Fruit fly (Drosophila melanogaster) whole organism, embryonic: Measurements from ENCODE around the gene CG1840.

Experiments used
- ATbp ChIP-seq: fragments of 200-800 bp; sonication (Bioruptor generic); optimal IDR thresholded peaks from 2 replicates; lab custom pipeline; 2017; ENCODE audit warnings: missing biosample characterization, mild to moderate bottlenecking, missing genetic modification characterization, missing genetic modification reagents
- B-H1 ChIP-seq: fragments of 200-800 bp; sonication (Bioruptor generic); IDR thresholded peaks from 3 replicates; pipeline ENCODE4 v1.3.6; 2022; ENCODE audit warnings: missing biosample characterization, missing genetic modification characterization
- Blimp-1 ChIP-seq: fragments of 200-800 bp; sonication (Bioruptor generic); optimal IDR thresholded peaks from 3 replicates; lab custom pipeline; 2018; ENCODE audit warnings: missing biosample characterization, missing genetic modification characterization, mild to moderate bottlenecking, moderate library complexity, missing genetic modification reagents
- CG10274 ChIP-seq: fragments of 200-800 bp; sonication (Bioruptor generic); optimal IDR thresholded peaks from 3 replicates; lab custom pipeline; 2017; ENCODE audit warnings: missing biosample characterization, mild to moderate bottlenecking, missing genetic modification characterization
- CG10543 ChIP-seq: fragments of 200-800 bp; sonication (Bioruptor generic); optimal IDR thresholded peaks from 3 replicates; lab custom pipeline; 2017; ENCODE audit warnings: missing biosample characterization, mild to moderate bottlenecking, missing genetic modification characterization, moderate library complexity
- CG11093 ChIP-seq: fragments of 200-800 bp; sonication (Bioruptor generic); IDR thresholded peaks from 3 replicates; pipeline ENCODE4 v1.3.6; 2022; ENCODE audit warnings: missing biosample characterization, missing genetic modification characterization
- CG12659 ChIP-seq: fragments of 200-800 bp; sonication (Bioruptor generic); optimal IDR thresholded peaks from 3 replicates; lab custom pipeline; 2017; ENCODE audit warnings: mild to moderate bottlenecking, missing biosample characterization, missing genetic modification reagents, missing genetic modification characterization
- CG12744 ChIP-seq: fragments of 200-800 bp; sonication (Bioruptor generic); optimal IDR thresholded peaks from 2 replicates; lab custom pipeline; 2016; ENCODE audit warnings: missing biosample characterization, missing genetic modification characterization
- CG13624 ChIP-seq: fragments of 200-800 bp; sonication (Bioruptor generic); optimal IDR thresholded peaks from 2 replicates; lab custom pipeline; 2016; ENCODE audit warnings: missing biosample characterization, missing genetic modification characterization
- CG14441 ChIP-seq: fragments of 200-800 bp; sonication (Bioruptor generic); IDR thresholded peaks from 2 replicates; pipeline ENCODE4 v1.3.6; 2022; ENCODE audit warnings: missing biosample characterization, missing genetic modification characterization
- CG14965 ChIP-seq: fragments of 200-800 bp; sonication (Bioruptor generic); optimal IDR thresholded peaks from 2 replicates; lab custom pipeline; 2016; ENCODE audit warnings: missing biosample characterization, missing genetic modification characterization, borderline replicate concordance
- CG15011 ChIP-seq: fragments of 200-800 bp; sonication (Bioruptor generic); optimal IDR thresholded peaks from 3 replicates; lab custom pipeline; 2018; ENCODE audit warnings: missing biosample characterization, mild to moderate bottlenecking, missing genetic modification characterization
- CG15269 ChIP-seq: fragments of 200-800 bp; sonication (Bioruptor generic); optimal IDR thresholded peaks from 2 replicates; lab custom pipeline; 2018; ENCODE audit warnings: missing biosample characterization, mild to moderate bottlenecking, missing genetic modification characterization, moderate library complexity
- CG1529 ChIP-seq: fragments of 200-800 bp; sonication (Bioruptor generic); optimal IDR thresholded peaks from 3 replicates; lab custom pipeline; 2018; ENCODE audit warnings: missing biosample characterization, missing genetic modification characterization
- CG15514 ChIP-seq: fragments of 200-800 bp; sonication (Bioruptor generic); optimal IDR thresholded peaks from 3 replicates; lab custom pipeline; 2017; ENCODE audit warnings: missing biosample characterization, missing genetic modification characterization, mild to moderate bottlenecking, moderate library complexity, missing genetic modification reagents
- CG16779 ChIP-seq: fragments of 200-800 bp; sonication (Bioruptor generic); IDR thresholded peaks from 2 replicates; pipeline ENCODE4 v1.3.6; 2022; ENCODE audit warnings: missing biosample characterization, missing genetic modification characterization
- CG4404 ChIP-seq: fragments of 200-800 bp; sonication (Bioruptor generic); IDR thresholded peaks from 2 replicates; pipeline ENCODE4 v1.3.6; 2022; ENCODE audit warnings: missing biosample characterization, missing genetic modification characterization
- CG7372 ChIP-seq: fragments of 200-800 bp; sonication (Bioruptor generic); IDR thresholded peaks from 2 replicates; pipeline ENCODE4 v1.3.6; 2022; ENCODE audit warnings: missing biosample characterization, missing genetic modification characterization
- CG7963 ChIP-seq: fragments of 200-800 bp; sonication (Bioruptor generic); IDR thresholded peaks from 3 replicates; pipeline ENCODE4 v1.3.6; 2022; ENCODE audit warnings: missing biosample characterization, missing genetic modification characterization; ENCODE audit not compliant: partially characterized antibody
- CG9876 ChIP-seq: fragments of 200-800 bp; sonication (Bioruptor generic); optimal IDR thresholded peaks from 2 replicates; lab custom pipeline; 2016; ENCODE audit warnings: missing biosample characterization, missing genetic modification characterization
- D ChIP-seq, 2 experiments: fragments of 200-800 bp in 1 of 2; fragments of >200 bp in 1 of 2; sonication (Bioruptor generic) in 1 of 2; optimal IDR thresholded peaks; 2 replicates in 1 of 2; 3 replicates in 1 of 2; lab custom pipeline; 2017; ENCODE audit warnings: mild to moderate bottlenecking in 1 of 2, missing biosample characterization in 1 of 2, missing genetic modification characterization in 1 of 2, missing genetic modification reagents in 1 of 2
- Dref ChIP-seq: fragments of 200-800 bp; sonication (Bioruptor generic); IDR thresholded peaks from 2 replicates; pipeline ENCODE4 v1.3.6; 2022; ENCODE audit warnings: missing biosample characterization, missing genetic modification characterization
- Ets65A ChIP-seq: fragments of 200-800 bp; sonication (Bioruptor generic); peaks from one replicate; lab custom pipeline; 2016; ENCODE audit warnings: missing biosample characterization, missing genetic modification characterization
- HHEX ChIP-seq: fragments of 200-800 bp; sonication (Bioruptor generic); optimal IDR thresholded peaks from 3 replicates; lab custom pipeline; 2017; ENCODE audit warnings: missing biosample characterization, mild to moderate bottlenecking, missing genetic modification characterization, missing genetic modification reagents
- Med ChIP-seq: fragments of 200-800 bp; sonication (Bioruptor generic); peaks from one replicate; lab custom pipeline; 2016; ENCODE audit warnings: missing biosample characterization, missing genetic modification characterization, mild to moderate bottlenecking, inconsistent platforms, moderate library complexity
- Mes4 ChIP-seq: fragments of 200-800 bp; sonication (Bioruptor generic); optimal IDR thresholded peaks from 2 replicates; lab custom pipeline; 2016; ENCODE audit warnings: missing biosample characterization, missing genetic modification characterization
- Mrtf ChIP-seq: fragments of 200-800 bp; sonication (Bioruptor generic); IDR thresholded peaks from 3 replicates; pipeline ENCODE4 v1.3.6; 2022; ENCODE audit warnings: missing biosample characterization, missing genetic modification characterization
- Nf-YB ChIP-seq: fragments of 200-800 bp; sonication (Bioruptor generic); optimal IDR thresholded peaks from 3 replicates; lab custom pipeline; 2019; ENCODE audit warnings: missing biosample characterization, mild to moderate bottlenecking, missing genetic modification characterization, moderate library complexity
- Xrp1 ChIP-seq: fragments of 200-800 bp; sonication (Bioruptor generic); IDR thresholded peaks from 2 replicates; pipeline ENCODE4 v1.3.6; 2022; ENCODE audit warnings: missing biosample characterization, missing genetic modification characterization
- az2 ChIP-seq: fragments of 200-800 bp; sonication (Bioruptor generic); optimal IDR thresholded peaks from 3 replicates; lab custom pipeline; 2016; ENCODE audit warnings: missing biosample characterization, missing genetic modification characterization
- bab2 ChIP-seq: fragments of 200-800 bp; sonication (Bioruptor generic); optimal IDR thresholded peaks from 2 replicates; lab custom pipeline; 2016; ENCODE audit warnings: missing biosample characterization, missing genetic modification characterization
- da ChIP-seq: fragments of 200-800 bp; sonication (Bioruptor generic); optimal IDR thresholded peaks from 2 replicates; lab custom pipeline; 2016; ENCODE audit warnings: missing biosample characterization, missing genetic modification characterization
- emc ChIP-seq: fragments of 200-800 bp; sonication (Bioruptor generic); optimal IDR thresholded peaks from 2 replicates; lab custom pipeline; 2016; ENCODE audit warnings: missing biosample characterization, missing genetic modification characterization
- en ChIP-seq: fragments of 200-800 bp; sonication (Bioruptor generic); optimal IDR thresholded peaks from 2 replicates; lab custom pipeline; 2016; ENCODE audit warnings: missing biosample characterization, missing genetic modification characterization
- gem ChIP-seq: fragments of 200-800 bp; sonication (Bioruptor generic); optimal IDR thresholded peaks from 2 replicates; lab custom pipeline; 2019; ENCODE audit warnings: missing biosample characterization, mild to moderate bottlenecking, missing genetic modification characterization, moderate library complexity
- mirr ChIP-seq: fragments of 200-800 bp; sonication (Bioruptor generic); optimal IDR thresholded peaks from 3 replicates; lab custom pipeline; 2018; ENCODE audit warnings: missing biosample characterization, mild to moderate bottlenecking, missing genetic modification characterization
- pan ChIP-seq, 4 experiments: fragments of >200 bp in 3 of 4; fragments of 200-800 bp in 1 of 4; sonication (Bioruptor generic) in 1 of 4; optimal IDR thresholded peaks in 3 of 4; IDR thresholded peaks in 1 of 4; 2 replicates each; pipeline versions ENCODE4 v1.3.6 to Lab custom; 2017 to 2022; ENCODE audit warnings: missing biosample characterization in 2 of 4, missing genetic modification characterization in 2 of 4, mixed read lengths in 1 of 4
- pb ChIP-seq: fragments of 200-800 bp; sonication (Bioruptor generic); optimal IDR thresholded peaks from 3 replicates; lab custom pipeline; 2016; ENCODE audit warnings: missing biosample characterization, missing genetic modification characterization
- pfk ChIP-seq: fragments of 200-800 bp; sonication (Bioruptor generic); optimal IDR thresholded peaks from 2 replicates; lab custom pipeline; 2018; ENCODE audit warnings: missing biosample characterization, mild to moderate bottlenecking, missing genetic modification characterization, moderate library complexity
- pnt ChIP-seq: fragments of 200-800 bp; sonication (Bioruptor generic); optimal IDR thresholded peaks from 3 replicates; lab custom pipeline; 2016; ENCODE audit warnings: missing biosample characterization, missing genetic modification characterization
- repo ChIP-seq: fragments of 200-800 bp; sonication (Bioruptor generic); optimal IDR thresholded peaks from 2 replicates; lab custom pipeline; 2016; ENCODE audit warnings: missing biosample characterization, missing genetic modification characterization
- row ChIP-seq: fragments of 200-800 bp; sonication (Bioruptor generic); IDR thresholded peaks from 3 replicates; pipeline ENCODE4 v1.3.6; 2022; ENCODE audit warnings: missing biosample characterization, missing genetic modification characterization
- so ChIP-seq: fragments of 200-800 bp; sonication (Bioruptor generic); IDR thresholded peaks from 3 replicates; pipeline ENCODE4 v1.3.6; 2022; ENCODE audit warnings: missing biosample characterization, missing genetic modification characterization
- sob ChIP-seq: fragments of 200-800 bp; sonication (Bioruptor generic); IDR thresholded peaks from 2 replicates; pipeline ENCODE4 v1.3.6; 2022; ENCODE audit warnings: missing biosample characterization, missing genetic modification characterization
- sug ChIP-seq: fragments of 200-800 bp; optimal IDR thresholded peaks from 2 replicates; lab custom pipeline; 2019; ENCODE audit warnings: missing biosample characterization, mild to moderate bottlenecking, missing genetic modification characterization, moderate library complexity
- toy ChIP-seq: fragments of 200-800 bp; sonication (Bioruptor generic); IDR thresholded peaks from 2 replicates; pipeline ENCODE4 v1.3.6; 2022; ENCODE audit warnings: missing biosample characterization, missing genetic modification characterization
- zf30C ChIP-seq: fragments of 200-800 bp; sonication (Bioruptor generic); optimal IDR thresholded peaks from 3 replicates; lab custom pipeline; 2018; ENCODE audit warnings: missing biosample characterization, mild to moderate bottlenecking, missing genetic modification characterization
- zfh1 ChIP-seq: fragments of 200-800 bp; sonication (Bioruptor generic); IDR thresholded peaks from 3 replicates; pipeline ENCODE4 v1.3.6; 2022; ENCODE audit warnings: missing biosample characterization, missing genetic modification characterization

Gene CG1840

DNA sequence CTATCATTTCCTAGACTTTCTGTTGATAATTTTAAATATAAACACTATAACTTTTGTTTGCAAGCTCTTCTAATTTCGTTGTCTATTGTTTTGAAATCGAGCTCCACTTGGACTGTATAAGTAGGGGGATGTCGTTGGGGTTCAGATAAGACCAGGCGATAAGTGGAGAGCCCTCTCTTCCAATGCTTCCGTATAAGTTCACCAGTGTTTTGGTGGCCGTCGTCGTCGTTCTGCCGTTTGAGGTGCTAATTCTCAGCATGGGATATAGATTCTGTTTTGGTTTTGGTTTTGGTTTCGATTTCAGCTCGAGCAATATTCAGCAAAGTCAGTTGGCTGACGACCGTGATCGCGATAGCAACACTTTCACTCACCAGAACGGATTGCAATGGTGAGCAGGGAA is 15.0 kb upstream of the CG1840 start, which contains the start of gene CG15739 (continued):
- TF ChIP-seq Dref (GFP tag; lab: Robert Waterston, UW) (0 out of 2 replicates have a peak, but pooled peaks have one; percentile 7), Blimp-1 (peak; percentile 49), CG14441 (GFP tag; lab: Robert Waterston, UW) (no peak), Med (GFP tag; lab: Kevin White, UChicago) (peak; percentile 74), CG1529 (GFP tag; lab: Kevin White, UChicago) (no peak)

DNA sequence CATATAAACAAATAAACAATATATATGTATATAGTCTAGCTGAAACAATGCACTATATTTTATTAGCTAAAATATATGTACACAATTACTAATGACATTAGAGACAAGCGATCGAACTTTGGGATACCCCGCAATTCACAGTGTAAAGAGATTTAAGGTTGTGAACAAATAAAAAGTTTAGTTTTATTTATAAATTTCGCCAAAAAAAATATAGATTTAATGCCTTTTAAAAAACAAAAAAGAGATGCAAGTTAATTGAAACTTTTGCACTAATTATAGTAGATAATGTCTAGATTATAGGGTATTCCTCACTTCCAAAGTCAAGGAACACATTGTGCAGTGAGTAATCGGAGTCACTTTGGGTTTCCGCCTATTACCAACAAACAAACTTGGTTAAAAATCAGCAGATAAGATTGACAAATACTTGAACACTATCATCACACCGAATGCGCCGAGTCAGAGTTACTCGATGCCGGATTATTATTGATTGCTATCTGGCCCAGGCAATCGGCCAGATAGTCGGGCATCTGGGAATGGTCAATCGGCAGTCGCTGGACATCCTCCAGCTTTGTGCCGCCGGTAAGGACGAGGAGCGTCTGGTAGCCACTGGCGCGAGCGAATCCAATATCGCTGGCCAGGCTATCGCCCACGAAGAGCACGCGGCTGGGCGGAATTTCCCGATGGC is 12.9 kb upstream of the CG1840 start:
- TF ChIP-seq CG4404 (GFP tag; lab: Robert Waterston, UW) (no peak), gem (tag; lab: Kevin White, UChicago) (no peak), en (GFP tag; lab: Kevin White, UChicago) (no peak), CG16779 (GFP tag; lab: Robert Waterston, UW) (no peak), CG12659 (GFP tag; lab: Kevin White, UChicago) (no peak), repo (no peak), da (GFP tag; lab: Kevin White, UChicago) (no peak), Ets65A (GFP tag; lab: Kevin White, UChicago) (peak; percentile 69), D (optimal IDR thresholded peaks at IDR 0.05; lab: Kevin White, UChicago) (no peak), D (GFP tag; optimal IDR thresholded peaks at IDR 0.05; lab: Kevin White, UChicago) (no peak), bab2 (GFP tag; lab: Kevin White, UChicago) (no peak), pan (optimal IDR thresholded peaks at IDR 0.05; lab: Kevin White, UChicago) (no peak), pan (GFP tag; optimal IDR thresholded peaks at IDR 0.05 in 1 of 2, IDR thresholded peaks at IDR 0.05 in 1 of 2) (peak in 1 of 2 experiments; percentile 8), CG7963 (GFP tag; lab: Robert Waterston, UW) (no peak), CG9876 (no peak), sob (no peak), pnt (no peak), toy (no peak), CG7372 (GFP tag; lab: Robert Waterston, UW) (no peak), CG13624 (GFP tag; lab: Kevin White, UChicago) (no peak), CG15514 (GFP tag; lab: Kevin White, UChicago) (no peak), zf30C (GFP tag; lab: Kevin White, UChicago) (no peak), CG10543 (GFP tag; lab: Kevin White, UChicago) (no peak), CG12744 (GFP tag; lab: Kevin White, UChicago) (no peak), Mrtf (GFP tag; lab: Robert Waterston, UW) (no peak), CG10274 (no peak), pfk (GFP tag; lab: Kevin White, UChicago) (no peak), CG14965 (no peak), Mes4 (no peak), Nf-YB (GFP tag; lab: Kevin White, UChicago) (no peak), B-H1 (GFP tag; lab: Robert Waterston, UW) (no peak), Xrp1 (no peak), CG15269 (tag; lab: Kevin White, UChicago) (no peak), row (GFP tag; lab: Robert Waterston, UW) (peak; percentile 73), so (GFP tag; lab: Robert Waterston, UW) (no peak), HHEX (GFP tag; lab: Kevin White, UChicago) (no peak), emc (GFP tag; lab: Kevin White, UChicago) (no peak), sug (tag; lab: Kevin White, UChicago) (peak; percentile 38), pb (no peak), mirr (GFP tag; lab: Kevin White, UChicago) (peak; percentile 30), CG15011 (GFP tag; lab: Kevin White, UChicago) (no peak), az2 (no peak), CG11093 (GFP tag; lab: Robert Waterston, UW) (no peak), ATbp (GFP tag; lab: Kevin White, UChicago) (no peak), zfh1 (GFP tag; lab: Robert Waterston, UW) (no peak)
